Worm (Caenorhabditis elegans): ENCODE measurements around the gene C25H3.16.

The C25H3.16 gene

ce11 chrII:5649236-5650004 is 16.7 kb upstream of the C25H3.16 start, which contains the start of the genes sam-4, F59E12.17 and zyg-1:
TSS of gene sam-4 (minus strand) at chrII:5649286.
TSS of gene F59E12.17 (minus strand) at chrII:5649470.
TSS of gene zyg-1 (plus strand) at chrII:5649748.
- TF ChIP-seq lin-29 (GFP tag; IDR thresholded peaks at IDR 0.05) (no peak), zip-2 (tag; optimal IDR thresholded peaks at IDR 0.05) (no peak), set-16 (GFP tag; IDR thresholded peaks at IDR 0.05) (no peak), nhr-10 (tag; optimal IDR thresholded peaks at IDR 0.05) (no peak), unc-39 (tag; optimal IDR thresholded peaks at IDR 0.05) (no peak), nhr-76 (tag; optimal IDR thresholded peaks at IDR 0.05) (no peak), mep-1 (tag; optimal IDR thresholded peaks at IDR 0.05) (no peak), mxl-2 (GFP tag; conservative IDR thresholded peaks at IDR 0.05) (no peak), tag-97 (GFP tag; IDR thresholded peaks at IDR 0.05) (no peak), Y5F2A.4 (GFP tag; optimal IDR thresholded peaks at IDR 0.05) (no peak), F26F4.8 (GFP tag; conservative IDR thresholded peaks at IDR 0.05) (no peak), lin-38 (GFP tag; IDR thresholded peaks at IDR 0.05) (peak; percentile 92), F10B5.3 (tag; optimal IDR thresholded peaks at IDR 0.05) (no peak), unc-62 (GFP tag; optimal IDR thresholded peaks at IDR 0.05 in 1 of 2) (peak in 1 of 2 experiments; percentile 52), unc-62 (tag; optimal IDR thresholded peaks at IDR 0.05) (no peak), ZK546.5 (tag; optimal IDR thresholded peaks at IDR 0.05) (no peak), nhr-111 (GFP tag; optimal IDR thresholded peaks at IDR 0.05) (no peak), pha-4 (GFP tag; IDR thresholded peaks at IDR 0.05) (no peak), pha-4 (tag; optimal IDR thresholded peaks at IDR 0.05) (peak; percentile 70), duxl-1 (tag; optimal IDR thresholded peaks at IDR 0.05; ENCODE audit: poor library complexity) (no peak), hmg-1.1 (GFP tag; IDR thresholded peaks at IDR 0.05) (peak; percentile 53), mdl-1 (tag; optimal IDR thresholded peaks at IDR 0.05) (peak in 1 of 2 experiments; percentile 9), ceh-28 (tag; optimal IDR thresholded peaks at IDR 0.05) (no peak), lin-15B (tag; optimal IDR thresholded peaks at IDR 0.05) (peak; percentile 31), ceh-62 (tag; optimal IDR thresholded peaks at IDR 0.05) (no peak), ztf-11 (tag; optimal IDR thresholded peaks at IDR 0.05) (no peak), ceh-44 (GFP tag; IDR thresholded peaks at IDR 0.05) (peak; percentile 75; the same call in 1 of the 2 replicates), ctbp-1 (GFP tag; IDR thresholded peaks at IDR 0.05) (no peak), nhr-237 (tag; optimal IDR thresholded peaks at IDR 0.05) (no peak), dmd-9 (GFP tag; IDR thresholded peaks at IDR 0.05) (no peak), hif-1 (tag; optimal IDR thresholded peaks at IDR 0.05) (peak in 1 of 2 experiments; percentile 70), cey-2 (tag; optimal IDR thresholded peaks at IDR 0.05; ENCODE audit: borderline replicate concordance, insufficient read depth) (no peak), T26A8.4 (GFP tag; IDR thresholded peaks at IDR 0.05) (no peak), Y75B8A.6 (GFP tag; IDR thresholded peaks at IDR 0.05) (no peak), daf-16 (GFP tag; optimal IDR thresholded peaks at IDR 0.05) (no peak), daf-16 (tag; optimal IDR thresholded peaks at IDR 0.05) (no peak), jun-1 (tag; optimal IDR thresholded peaks at IDR 0.05) (no peak), madf-9 (GFP tag; conservative IDR thresholded peaks at IDR 0.05) (no peak), php-3 (GFP tag; IDR thresholded peaks at IDR 0.05) (no peak), T20F7.1 (GFP tag; optimal IDR thresholded peaks at IDR 0.05) (no peak), aha-1 (tag) (peak; percentile 50), nhr-28 (tag; optimal IDR thresholded peaks at IDR 0.05) (peak; percentile 52), dve-1 (tag; optimal IDR thresholded peaks at IDR 0.05; ENCODE audit: insufficient read depth) (no peak), dmd-8 (GFP tag; IDR thresholded peaks at IDR 0.05) (no peak), lsy-2 (tag; optimal IDR thresholded peaks at IDR 0.05) (peak in 1 of 2 experiments; percentile 81), D1046.2 (GFP tag; IDR thresholded peaks at IDR 0.05) (no peak), vab-7 (GFP tag; IDR thresholded peaks at IDR 0.05) (no peak), dpl-1 (GFP tag; optimal IDR thresholded peaks at IDR 0.05) (peak; percentile 74), hlh-11 (tag; optimal IDR thresholded peaks at IDR 0.05) (peak; percentile 8), rbr-2 (tag; optimal IDR thresholded peaks at IDR 0.05) (peak; percentile 24), saeg-2 (GFP tag; IDR thresholded peaks at IDR 0.05) (no peak)

All from whole organism, L4 larva.